Worm (Caenorhabditis elegans): ENCODE data around the gene C03H5.9.

Gene C03H5.9

DNA sequence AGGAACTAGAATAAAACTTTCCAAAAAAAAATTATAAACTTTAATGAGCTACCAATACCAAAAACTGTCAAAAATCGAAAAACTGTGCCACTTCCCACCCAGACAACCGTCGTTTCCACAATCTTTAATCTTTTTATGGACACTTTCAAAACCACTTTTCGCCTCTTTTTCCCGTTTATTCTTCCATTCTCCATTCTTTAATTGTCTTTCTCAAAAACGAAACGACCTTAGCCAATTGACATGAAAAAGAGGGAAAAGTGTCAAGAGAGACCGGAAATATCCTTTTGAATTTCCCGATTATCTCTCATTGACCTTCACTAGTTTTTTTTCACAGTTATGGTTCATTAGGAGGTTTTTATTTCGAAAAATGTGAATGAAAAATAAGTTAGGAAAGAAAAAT lies 6.9 kb upstream of the C03H5.9 start:
- TF ChIP-seq peb-1 (tag; optimal IDR thresholded peaks at IDR 0.05) = no peak
- TF ChIP-seq ztf-4 (tag; optimal IDR thresholded peaks at IDR 0.05) = no peak
- TF ChIP-seq nhr-129 (tag; optimal IDR thresholded peaks at IDR 0.05) = no peak
- no peak for TF ChIP-seq blmp-1 (tag; optimal IDR thresholded peaks at IDR 0.05; ENCODE audit: insufficient read depth)
- no peak for TF ChIP-seq snpc-4 (tag; optimal IDR thresholded peaks at IDR 0.05)
- no peak for TF ChIP-seq mdl-1 (tag; optimal IDR thresholded peaks at IDR 0.05)
- no peak for TF ChIP-seq nhr-12 (tag; optimal IDR thresholded peaks at IDR 0.05)
- TF ChIP-seq nhr-21 (tag; optimal IDR thresholded peaks at IDR 0.05) = no peak
- TF ChIP-seq lin-13 (GFP tag; optimal IDR thresholded peaks at IDR 0.05) = no peak
- no peak for TF ChIP-seq lin-39 (tag; optimal IDR thresholded peaks at IDR 0.05)
- TF ChIP-seq sma-9 (GFP tag; optimal IDR thresholded peaks at IDR 0.05) = no peak
- no peak for TF ChIP-seq sma-9 (tag; optimal IDR thresholded peaks at IDR 0.05)

DNA sequence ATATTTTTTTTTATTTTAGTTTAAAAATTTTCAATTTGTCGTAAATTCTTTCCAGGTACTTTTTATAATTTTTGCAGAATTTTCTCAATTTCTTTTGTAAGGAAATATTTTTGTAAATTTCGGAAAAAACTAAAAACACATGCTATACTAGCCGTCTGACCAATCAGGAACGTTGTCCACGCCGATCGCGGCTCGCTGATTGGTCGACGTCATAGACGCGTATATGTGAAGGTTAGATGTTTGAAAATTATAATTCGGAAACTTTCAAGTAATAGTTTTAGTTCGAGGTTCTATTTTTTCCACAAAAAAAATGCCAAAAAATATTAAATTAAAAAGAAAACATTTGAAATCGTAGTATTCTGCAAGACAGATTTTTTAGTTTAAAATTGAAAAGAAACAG lies 6.2 kb upstream of the C03H5.9 start:
- TF ChIP-seq elt-1 (tag; optimal IDR thresholded peaks at IDR 0.05) (no peak), ama-1 (optimal IDR thresholded peaks at IDR 0.05) (no peak), dmd-4 (tag; optimal IDR thresholded peaks at IDR 0.05) (no peak), snpc-4 (tag; optimal IDR thresholded peaks at IDR 0.05) (no peak), ztf-11 (tag; optimal IDR thresholded peaks at IDR 0.05) (no peak), nhr-11 (tag; optimal IDR thresholded peaks at IDR 0.05) (no peak), alr-1 (tag; optimal IDR thresholded peaks at IDR 0.05) (no peak), ZK546.5 (tag; optimal IDR thresholded peaks at IDR 0.05) (no peak), F13H6.1 (tag; optimal IDR thresholded peaks at IDR 0.05) (no peak), ceh-16 (tag; optimal IDR thresholded peaks at IDR 0.05) (no peak), ztf-4 (tag; optimal IDR thresholded peaks at IDR 0.05) (no peak), zag-1 (tag; optimal IDR thresholded peaks at IDR 0.05) (no peak), nhr-77 (tag; optimal IDR thresholded peaks at IDR 0.05) (no peak), mbf-1 (tag; optimal IDR thresholded peaks at IDR 0.05) (no peak), nhr-21 (tag; optimal IDR thresholded peaks at IDR 0.05) (no peak), sem-4 (tag; optimal IDR thresholded peaks at IDR 0.05) (no peak), nhr-12 (tag; optimal IDR thresholded peaks at IDR 0.05) (no peak)

DNA sequence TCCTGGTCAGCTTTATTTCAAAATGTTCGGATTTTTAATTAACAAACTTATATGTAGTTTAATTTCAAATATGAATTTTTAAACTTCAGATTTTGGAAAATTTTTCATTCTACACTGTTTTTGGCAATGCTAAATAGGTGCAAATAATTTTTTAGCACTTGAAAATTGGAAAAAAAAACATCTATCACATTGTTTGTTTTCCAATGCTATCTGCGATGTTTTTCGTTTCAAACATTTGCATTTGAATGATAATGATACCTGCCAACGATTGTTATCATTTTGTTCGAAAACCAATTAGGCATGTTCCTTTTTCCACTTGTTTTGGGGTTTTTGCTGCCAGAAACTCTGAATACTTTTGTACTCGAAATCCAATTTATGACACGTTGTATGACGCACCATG lies 3.5 kb upstream of the C03H5.9 start, which contains the start of gene C03H5.4:
Gene C03H5.4, plus strand, starts transcription at position 301 of the 400 bp plus-strand sequence.
- no peak for TF ChIP-seq nhr-21 (tag; optimal IDR thresholded peaks at IDR 0.05)
- no peak for TF ChIP-seq mbf-1 (tag; optimal IDR thresholded peaks at IDR 0.05)
- no peak for TF ChIP-seq gmeb-1 (tag; optimal IDR thresholded peaks at IDR 0.05)
- no peak for TF ChIP-seq Y55F3AM.14 (GFP tag; optimal IDR thresholded peaks at IDR 0.05)
- no peak for TF ChIP-seq nhr-237 (tag; optimal IDR thresholded peaks at IDR 0.05)
- TF ChIP-seq ztf-1 (GFP tag; conservative IDR thresholded peaks at IDR 0.05) = no peak
- TF ChIP-seq ztf-11 (tag; optimal IDR thresholded peaks at IDR 0.05) = no peak
- no peak for TF ChIP-seq nhr-6 (tag; optimal IDR thresholded peaks at IDR 0.05)

DNA sequence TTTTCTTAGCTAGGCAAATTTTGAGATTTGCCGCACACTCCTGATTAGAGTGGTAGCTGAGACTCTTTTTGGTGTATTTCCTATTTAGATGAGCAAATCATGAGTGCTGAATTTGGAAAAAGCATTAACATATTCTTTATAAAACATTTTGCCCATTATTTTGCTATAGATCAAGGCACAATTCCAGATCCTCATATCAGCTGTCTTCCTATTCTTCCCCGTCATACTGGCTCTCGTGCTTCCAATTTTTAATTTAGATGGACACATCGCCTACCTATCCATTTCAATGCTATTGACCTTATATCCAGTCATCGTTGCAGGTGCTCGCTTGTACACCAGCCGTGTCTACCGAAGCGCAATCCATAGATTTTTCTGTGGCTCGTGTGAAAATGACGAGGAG lies 1.5 kb downstream of the C03H5.9 start, which contains the start of gene C03H5.7:
Gene C03H5.7, plus strand, starts transcription at position 301 of the 400 bp plus-strand sequence.
- TF ChIP-seq peb-1 (tag; optimal IDR thresholded peaks at IDR 0.05) (no peak), Y55F3AM.14 (GFP tag; optimal IDR thresholded peaks at IDR 0.05) (no peak), alr-1 (tag; optimal IDR thresholded peaks at IDR 0.05) (no peak), nhr-11 (tag; optimal IDR thresholded peaks at IDR 0.05) (no peak), unc-62 (GFP tag; optimal IDR thresholded peaks at IDR 0.05) (no peak), lin-39 (tag; optimal IDR thresholded peaks at IDR 0.05) (no peak), aly-2 (tag; optimal IDR thresholded peaks at IDR 0.05) (no peak), nhr-25 (tag; optimal IDR thresholded peaks at IDR 0.05) (no peak), nhr-23 (tag; optimal IDR thresholded peaks at IDR 0.05) (no peak), nhr-10 (tag; optimal IDR thresholded peaks at IDR 0.05) (no peak), ceh-82 (tag; optimal IDR thresholded peaks at IDR 0.05) (no peak)

DNA sequence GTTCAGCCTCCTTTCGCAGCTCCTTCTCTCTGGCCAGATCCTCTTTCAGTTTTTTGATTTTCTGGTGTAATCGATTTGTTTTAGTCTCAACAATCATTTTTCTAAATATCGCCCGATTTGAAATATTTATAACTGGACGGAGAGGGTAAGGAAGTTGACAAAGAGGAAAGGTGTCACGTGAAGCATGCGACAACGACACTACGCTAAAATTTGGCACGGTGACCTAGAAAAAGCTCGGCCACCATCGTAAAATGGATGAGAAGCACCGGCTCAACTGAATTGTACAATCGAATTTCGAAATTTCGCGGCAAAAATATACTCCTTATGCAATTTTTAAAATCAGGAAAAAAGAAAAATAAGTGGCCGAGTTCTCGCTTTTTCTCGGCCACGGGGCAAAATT lies 6.8 kb downstream of the C03H5.9 start, which contains the start of gene C03H5.5:
Gene C03H5.5, minus strand, starts transcription at position 101 of the 400 bp plus-strand sequence.
- TF ChIP-seq lin-39 (tag; optimal IDR thresholded peaks at IDR 0.05) (no peak), peb-1 (tag; optimal IDR thresholded peaks at IDR 0.05) (no peak), unc-39 (tag; optimal IDR thresholded peaks at IDR 0.05) (no peak), ceh-16 (tag; optimal IDR thresholded peaks at IDR 0.05) (no peak), sma-3 (GFP tag; optimal IDR thresholded peaks at IDR 0.05) (no peak), elt-3 (tag; optimal IDR thresholded peaks at IDR 0.05) (no peak), gmeb-1 (tag; optimal IDR thresholded peaks at IDR 0.05) (no peak), C34F6.9 (tag; optimal IDR thresholded peaks at IDR 0.05) (no peak), fos-1 (tag; optimal IDR thresholded peaks at IDR 0.05) (no peak), elt-1 (tag; optimal IDR thresholded peaks at IDR 0.05) (no peak), aly-2 (tag; optimal IDR thresholded peaks at IDR 0.05) (no peak), ZK546.5 (tag; optimal IDR thresholded peaks at IDR 0.05) (no peak), lin-13 (GFP tag; optimal IDR thresholded peaks at IDR 0.05) (no peak), lin-11 (tag; optimal IDR thresholded peaks at IDR 0.05) (no peak), nhr-21 (tag; optimal IDR thresholded peaks at IDR 0.05) (no peak), ceh-82 (tag; optimal IDR thresholded peaks at IDR 0.05) (no peak), ztf-1 (GFP tag; conservative IDR thresholded peaks at IDR 0.05) (no peak)

Measured in whole organism, L2 larva.